Worm (Caenorhabditis elegans): ENCODE data around the gene elks-1.
A peak's percentile ranks its signal among the peaks of the same experiment; 100 is the strongest.

elks-1 gene

ce11 chrIV:3296578-3297549 is 53.0 kb downstream of the elks-1 start:
- TF ChIP-seq C38D4.7 (GFP tag; optimal IDR thresholded peaks at IDR 0.05) (no peak), syd-9 (tag; optimal IDR thresholded peaks at IDR 0.05) (no peak), ref-2 (tag; optimal IDR thresholded peaks at IDR 0.05) (no peak), ceh-45 (GFP tag; IDR thresholded peaks at IDR 0.05) (no peak), T23F11.4 (GFP tag; optimal IDR thresholded peaks at IDR 0.05) (no peak), ceh-31 (tag; optimal IDR thresholded peaks at IDR 0.05) (no peak), pha-2 (tag; optimal IDR thresholded peaks at IDR 0.05) (no peak), ama-1 (optimal IDR thresholded peaks at IDR 0.05) (no peak), pag-3 (tag; optimal IDR thresholded peaks at IDR 0.05; ENCODE audit: borderline replicate concordance) (no peak), nhr-232 (tag; optimal IDR thresholded peaks at IDR 0.05) (no peak), zip-5 (tag; optimal IDR thresholded peaks at IDR 0.05) (no peak), dve-1 (tag; optimal IDR thresholded peaks at IDR 0.05) (no peak), hlh-15 (tag; optimal IDR thresholded peaks at IDR 0.05) (no peak), ceh-48 (tag; optimal IDR thresholded peaks at IDR 0.05) (no peak), pros-1 (tag; optimal IDR thresholded peaks at IDR 0.05) (no peak), F13H6.1 (tag; optimal IDR thresholded peaks at IDR 0.05) (no peak), ceh-14 (tag; optimal IDR thresholded peaks at IDR 0.05) (no peak)

- TF ChIP-seq mec-3 (tag; optimal IDR thresholded peaks at IDR 0.05; ENCODE audit: borderline replicate concordance) = no peak
- peak; percentile 84 for TF ChIP-seq ets-4 (tag; optimal IDR thresholded peaks at IDR 0.05)
- TF ChIP-seq hlh-15 (tag; optimal IDR thresholded peaks at IDR 0.05) = peak; percentile 41
- peak; percentile 63 for TF ChIP-seq unc-55 (GFP tag; optimal IDR thresholded peaks at IDR 0.05)
- peak; percentile 35 for TF ChIP-seq pat-9 (tag; optimal IDR thresholded peaks at IDR 0.05)
- TF ChIP-seq ttx-3 (tag; optimal IDR thresholded peaks at IDR 0.05) = peak; percentile 68
- TF ChIP-seq pqm-1 (tag; optimal IDR thresholded peaks at IDR 0.05) = peak; percentile 25
- TF ChIP-seq ceh-30 (tag; optimal IDR thresholded peaks at IDR 0.05) = peak; percentile 23
- peak; percentile 36 for TF ChIP-seq pros-1 (tag; optimal IDR thresholded peaks at IDR 0.05)
- TF ChIP-seq ama-1 (optimal IDR thresholded peaks at IDR 0.05) = no peak
- peak; percentile 17 for TF ChIP-seq T23F11.4 (GFP tag; optimal IDR thresholded peaks at IDR 0.05)
- peak; percentile 42 for TF ChIP-seq eyg-1 (tag; optimal IDR thresholded peaks at IDR 0.05)
- peak; percentile 78 for TF ChIP-seq fax-1 (tag; optimal IDR thresholded peaks at IDR 0.05)
- no peak for TF ChIP-seq gmeb-2 (tag; optimal IDR thresholded peaks at IDR 0.05)
- TF ChIP-seq pha-2 (tag; optimal IDR thresholded peaks at IDR 0.05) = peak; percentile 15
- no peak for TF ChIP-seq nhr-11 (tag; optimal IDR thresholded peaks at IDR 0.05)
- TF ChIP-seq K02D7.2 (tag; optimal IDR thresholded peaks at IDR 0.05) = peak; percentile 3
- peak; percentile 69 for TF ChIP-seq dmd-4 (tag; optimal IDR thresholded peaks at IDR 0.05; ENCODE audit: borderline replicate concordance)
- peak; percentile 91 for TF ChIP-seq tbx-2 (tag; optimal IDR thresholded peaks at IDR 0.05)
- TF ChIP-seq ceh-18 (tag; optimal IDR thresholded peaks at IDR 0.05) = peak; percentile 87
- peak; percentile 15 for TF ChIP-seq ceh-19 (GFP tag; optimal IDR thresholded peaks at IDR 0.05)
- TF ChIP-seq pag-3 (tag; optimal IDR thresholded peaks at IDR 0.05; ENCODE audit: borderline replicate concordance) = no peak
- TF ChIP-seq ceh-48 (tag; optimal IDR thresholded peaks at IDR 0.05) = peak; percentile 22
- TF ChIP-seq odd-2 (tag; optimal IDR thresholded peaks at IDR 0.05) = no peak
- TF ChIP-seq hlh-30 (tag; optimal IDR thresholded peaks at IDR 0.05; ENCODE audit: insufficient read depth) = peak; percentile 85
- peak; percentile 22 for TF ChIP-seq ceh-6 (GFP tag; optimal IDR thresholded peaks at IDR 0.05)
- TF ChIP-seq ceh-9 (tag; optimal IDR thresholded peaks at IDR 0.05) = no peak
- TF ChIP-seq fkh-6 (tag; optimal IDR thresholded peaks at IDR 0.05) = no peak
- TF ChIP-seq hlh-6 (tag; optimal IDR thresholded peaks at IDR 0.05) = no peak
- peak; percentile 17 for TF ChIP-seq lin-11 (tag; optimal IDR thresholded peaks at IDR 0.05)
- peak; percentile 89 for TF ChIP-seq nfya-1 (tag; optimal IDR thresholded peaks at IDR 0.05)
- peak; percentile 86 for TF ChIP-seq rnt-1 (tag; optimal IDR thresholded peaks at IDR 0.05)
- peak; percentile 70 for TF ChIP-seq unc-86 (tag; optimal IDR thresholded peaks at IDR 0.05)
- peak; percentile 25 for TF ChIP-seq ahr-1 (tag; optimal IDR thresholded peaks at IDR 0.05)
- peak; percentile 84 for TF ChIP-seq hlh-8 (tag; optimal IDR thresholded peaks at IDR 0.05)
- TF ChIP-seq unc-3 (GFP tag; conservative IDR thresholded peaks at IDR 0.05) = peak; percentile 49
- peak; percentile 60 for TF ChIP-seq unc-3 (tag; optimal IDR thresholded peaks at IDR 0.05)
- TF ChIP-seq sox-4 (tag; optimal IDR thresholded peaks at IDR 0.05) = no peak
Measured at ce11 chrIV:3294553-3295185, 55.2 kb downstream of the elks-1 start, which contains the start of gene W08E12.7. TSS of gene W08E12.7 (plus strand) at chrIV:3295135.

All from whole organism, late embryonic.